Worm (Caenorhabditis elegans) whole organism, early embryonic: ENCODE measurements around the gene M03B6.4.

Experiments used
- ama-1 ChIP-seq: fragments of 150-350 bp; optimal IDR thresholded peaks from 2 replicates; lab custom pipeline; 2014
- ceh-36 ChIP-seq: sonication (generic microtip); optimal IDR thresholded peaks from 2 replicates; lab custom pipeline; 2016; ENCODE audit warnings: missing genetic modification characterization, inconsistent platforms, missing compliant biosample characterization
- pes-1 ChIP-seq: fragments of 200-800 bp; sonication (Bioruptor generic); IDR thresholded peaks from 2 replicates; pipeline ENCODE4 v1.3.6; 2022; ENCODE audit warnings: missing genetic modification reagents, missing genetic modification characterization, missing compliant biosample characterization
- scrt-1 ChIP-seq: fragments of 200-800 bp; sonication (Bioruptor generic); IDR thresholded peaks from 2 replicates; pipeline ENCODE4 v1.3.6; 2022; ENCODE audit warnings: missing genetic modification characterization, missing compliant biosample characterization
- sea-1 ChIP-seq: fragments of 200-800 bp; sonication (Bioruptor generic); conservative IDR thresholded peaks from 2 replicates; pipeline ENCODE4 v1.3.6; 2022; ENCODE audit warnings: missing genetic modification characterization, missing compliant biosample characterization
- tbx-37 ChIP-seq: fragments of 200-800 bp; sonication (Bioruptor generic); conservative IDR thresholded peaks from 2 replicates; pipeline ENCODE4 v1.3.6; 2022; ENCODE audit warnings: missing genetic modification reagents, missing genetic modification characterization, missing compliant biosample characterization

DNA sequence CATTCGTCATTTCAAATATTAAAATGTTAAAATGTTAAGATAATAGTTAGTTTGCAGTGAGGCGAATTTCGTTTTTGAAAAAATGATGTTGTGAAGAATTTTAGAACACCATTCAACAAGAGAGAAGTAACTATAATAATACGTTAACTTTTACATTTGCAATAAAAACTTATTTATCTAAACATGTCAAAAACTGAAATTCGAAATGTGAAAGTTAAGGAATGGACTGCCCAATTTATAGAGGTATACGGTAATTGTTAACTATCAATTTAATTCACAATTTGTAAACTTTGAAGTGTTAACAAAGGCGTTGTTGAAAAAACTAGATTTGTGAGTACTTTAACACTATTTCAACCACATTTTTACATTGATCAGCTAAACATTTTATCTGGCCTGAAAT lies 45.1 kb downstream of the M03B6.4 start:
- TF ChIP-seq tbx-37 (GFP tag; lab: Robert Waterston, UW), result no peak
- no peak for TF ChIP-seq pes-1 (GFP tag; lab: Robert Waterston, UW)
- no peak for TF ChIP-seq ama-1 (lab: Kevin White, UChicago)
- TF ChIP-seq ceh-36, result no peak
- TF ChIP-seq sea-1, result no peak
- no peak for TF ChIP-seq scrt-1
